Fruit fly (Drosophila melanogaster) whole organism, wandering third instar larva: ENCODE data around the gene sra.

Experiments used
- Abd-B ChIP-seq: fragments of >200 bp; optimal IDR thresholded peaks from 2 replicates; lab custom pipeline; 2017; ENCODE audit warnings: missing biosample characterization, missing genetic modification characterization
- CG32264 ChIP-seq: fragments of 200-800 bp; sonication (Bioruptor generic); optimal IDR thresholded peaks from 2 replicates; lab custom pipeline; 2016; ENCODE audit warnings: missing biosample characterization, missing genetic modification characterization
- CG9705 ChIP-seq: fragments of 200-800 bp; sonication (Bioruptor generic); optimal IDR thresholded peaks from 2 replicates; lab custom pipeline; 2018; ENCODE audit warnings: missing biosample characterization, mild to moderate bottlenecking, missing genetic modification characterization
- CrebA ChIP-seq: fragments of 200-800 bp; sonication (Bioruptor generic); optimal IDR thresholded peaks from 2 replicates; lab custom pipeline; 2016; ENCODE audit warnings: missing biosample characterization, mild to moderate bottlenecking, missing genetic modification characterization, borderline replicate concordance
- Dfd ChIP-seq: fragments of >200 bp; optimal IDR thresholded peaks from 2 replicates; lab custom pipeline; 2017; ENCODE audit warnings: missing biosample characterization, missing genetic modification characterization
- Dif ChIP-seq: fragments of 200-275, 200-300 bp; sonication (Bioruptor generic); optimal IDR thresholded peaks from 2 replicates; lab custom pipeline; 2018; ENCODE audit warnings: missing biosample characterization, missing genetic modification characterization; ENCODE audit not compliant: partially characterized antibody
- HLH106 ChIP-seq: fragments of 200-800 bp; optimal IDR thresholded peaks from 3 replicates; lab custom pipeline; 2019; ENCODE audit warnings: missing biosample characterization, mild to moderate bottlenecking, missing genetic modification characterization, moderate library complexity
- Hnf4 ChIP-seq: fragments of 200-800 bp; sonication (Bioruptor generic); optimal IDR thresholded peaks from 2 replicates; lab custom pipeline; 2016; ENCODE audit warnings: missing biosample characterization, mild to moderate bottlenecking, missing genetic modification characterization
- Hr78 ChIP-seq: fragments of >200 bp; optimal IDR thresholded peaks from 2 replicates; lab custom pipeline; 2017; ENCODE audit warnings: missing biosample characterization, missing genetic modification characterization
- Hr83 ChIP-seq: fragments of 200-300 bp; sonication (Bioruptor generic); optimal IDR thresholded peaks from 2 replicates; lab custom pipeline; 2016; ENCODE audit warnings: missing biosample characterization, mild to moderate bottlenecking, missing genetic modification characterization, moderate library complexity; ENCODE audit not compliant: poor library complexity, severe bottlenecking
- Jra ChIP-seq: sonication (Bioruptor generic); optimal IDR thresholded peaks from 2 replicates; lab custom pipeline; 2016; ENCODE audit warnings: missing biosample characterization, missing genetic modification characterization
- Mio ChIP-seq: sonication (Bioruptor generic); optimal IDR thresholded peaks from 2 replicates; lab custom pipeline; 2016; ENCODE audit warnings: missing biosample characterization, missing genetic modification characterization
- Myc ChIP-seq: fragments of >200 bp; optimal IDR thresholded peaks from 2 replicates; lab custom pipeline; 2017
- N ChIP-seq: fragments of >200 bp; optimal IDR thresholded peaks from 2 replicates; lab custom pipeline; 2018; ENCODE audit warnings: missing biosample characterization, missing external identifiers, missing genetic modification characterization
- OdsH ChIP-seq: fragments of 200-800 bp; sonication (Bioruptor generic); optimal IDR thresholded peaks from 2 replicates; lab custom pipeline; 2016; ENCODE audit warnings: missing biosample characterization, mild to moderate bottlenecking, missing genetic modification characterization
- Rel ChIP-seq, 2 experiments: fragments of 200-800 bp; sonication (Bioruptor generic) in 1 of 2; optimal IDR thresholded peaks; 2 replicates in 1 of 2; 3 replicates in 1 of 2; lab custom pipeline; 2016 to 2019; ENCODE audit warnings: mild to moderate bottlenecking in 2 of 2, missing biosample characterization in 2 of 2, missing genetic modification characterization in 2 of 2, moderate library complexity in 1 of 2
- Sp1 ChIP-seq: fragments of 200-800 bp; sonication (Bioruptor generic); optimal IDR thresholded peaks from 3 replicates; lab custom pipeline; 2019; ENCODE audit warnings: missing biosample characterization, mild to moderate bottlenecking, missing genetic modification characterization, moderate library complexity
- Vsx2 ChIP-seq: fragments of 200-300, 225-300 bp; sonication (Bioruptor generic); optimal IDR thresholded peaks from 2 replicates; lab custom pipeline; 2018; ENCODE audit warnings: missing biosample characterization, missing genetic modification characterization; ENCODE audit not compliant: partially characterized antibody
- br ChIP-seq: fragments of 200-800 bp; sonication (Bioruptor generic); optimal IDR thresholded peaks from 2 replicates; lab custom pipeline; 2016; ENCODE audit warnings: missing biosample characterization, missing genetic modification characterization
- brk ChIP-seq: fragments of 200-800 bp; sonication (Bioruptor generic); optimal IDR thresholded peaks from 2 replicates; lab custom pipeline; 2016; ENCODE audit warnings: missing biosample characterization, mild to moderate bottlenecking, missing genetic modification characterization
- dl ChIP-seq, 2 experiments: fragments of 175-275, 200-275 bp in 1 of 2; fragments of 200-275 bp in 1 of 2; sonication (Bioruptor generic); optimal IDR thresholded peaks; lab custom pipeline; 2018; ENCODE audit warnings: mild to moderate bottlenecking in 2 of 2, missing biosample characterization in 2 of 2, missing genetic modification characterization in 2 of 2, moderate library complexity in 2 of 2; ENCODE audit not compliant: partially characterized antibody in 2 of 2, insufficient read depth in 1 of 2
- dmrt93B ChIP-seq: fragments of 200-800 bp; sonication (Bioruptor generic); optimal IDR thresholded peaks from 2 replicates; lab custom pipeline; 2018; ENCODE audit warnings: missing biosample characterization, mild to moderate bottlenecking, missing genetic modification characterization
- dsf ChIP-seq: sonication (Bioruptor generic); optimal IDR thresholded peaks from 2 replicates; lab custom pipeline; 2016; ENCODE audit warnings: missing biosample characterization, missing genetic modification characterization, borderline replicate concordance
- ey ChIP-seq: fragments of 200-800 bp; sonication (Bioruptor generic); optimal IDR thresholded peaks from 2 replicates; lab custom pipeline; 2016; ENCODE audit warnings: missing biosample characterization, missing genetic modification characterization
- foxo ChIP-seq, 2 experiments: fragments of 200-800 bp; sonication (Bioruptor generic); optimal IDR thresholded peaks; 2 replicates in 1 of 2; 3 replicates in 1 of 2; lab custom pipeline; 2016 to 2017; ENCODE audit warnings: missing biosample characterization in 2 of 2, missing genetic modification characterization in 2 of 2
- fru ChIP-seq: fragments of 200-800 bp; sonication (Bioruptor generic); optimal IDR thresholded peaks from 3 replicates; lab custom pipeline; 2016; ENCODE audit warnings: missing biosample characterization, mild to moderate bottlenecking, missing genetic modification characterization
- h ChIP-seq: fragments of 200-800 bp; sonication (Bioruptor generic); optimal IDR thresholded peaks from 3 replicates; lab custom pipeline; 2016; ENCODE audit warnings: missing biosample characterization, mild to moderate bottlenecking, missing genetic modification characterization
- lola ChIP-seq: fragments of >200 bp; optimal IDR thresholded peaks from 2 replicates; lab custom pipeline; 2017; ENCODE audit warnings: missing biosample characterization, missing genetic modification characterization
- pan ChIP-seq: fragments of >200 bp; optimal IDR thresholded peaks from 2 replicates; lab custom pipeline; 2017
- psq ChIP-seq: fragments of 200-800 bp; sonication (Bioruptor generic); optimal IDR thresholded peaks from 3 replicates; lab custom pipeline; 2017; ENCODE audit warnings: missing biosample characterization, mild to moderate bottlenecking, missing genetic modification characterization, moderate library complexity
- rgr ChIP-seq: fragments of 200-800 bp; sonication (Bioruptor generic); optimal IDR thresholded peaks from 3 replicates; lab custom pipeline; 2016; ENCODE audit warnings: missing biosample characterization, mild to moderate bottlenecking, missing genetic modification characterization
- sage ChIP-seq: fragments of 200-800 bp; sonication (Bioruptor generic); optimal IDR thresholded peaks from 2 replicates; lab custom pipeline; 2016; ENCODE audit warnings: missing biosample characterization, mild to moderate bottlenecking, missing genetic modification characterization
- sv ChIP-seq: fragments of 200-800 bp; sonication (Bioruptor generic); optimal IDR thresholded peaks from 3 replicates; lab custom pipeline; 2016; ENCODE audit warnings: missing biosample characterization, missing genetic modification characterization
- tai ChIP-seq: sonication (Bioruptor generic); optimal IDR thresholded peaks from 2 replicates; lab custom pipeline; 2016; ENCODE audit warnings: missing biosample characterization, missing genetic modification characterization
- usp ChIP-seq: fragments of >200 bp; optimal IDR thresholded peaks from 2 replicates; lab custom pipeline; 2017; ENCODE audit warnings: missing biosample characterization, missing genetic modification characterization
- woc ChIP-seq: sonication (Bioruptor generic); optimal IDR thresholded peaks from 2 replicates; lab custom pipeline; 2016; ENCODE audit warnings: missing biosample characterization, mild to moderate bottlenecking, missing genetic modification characterization

The sra gene

DNA sequence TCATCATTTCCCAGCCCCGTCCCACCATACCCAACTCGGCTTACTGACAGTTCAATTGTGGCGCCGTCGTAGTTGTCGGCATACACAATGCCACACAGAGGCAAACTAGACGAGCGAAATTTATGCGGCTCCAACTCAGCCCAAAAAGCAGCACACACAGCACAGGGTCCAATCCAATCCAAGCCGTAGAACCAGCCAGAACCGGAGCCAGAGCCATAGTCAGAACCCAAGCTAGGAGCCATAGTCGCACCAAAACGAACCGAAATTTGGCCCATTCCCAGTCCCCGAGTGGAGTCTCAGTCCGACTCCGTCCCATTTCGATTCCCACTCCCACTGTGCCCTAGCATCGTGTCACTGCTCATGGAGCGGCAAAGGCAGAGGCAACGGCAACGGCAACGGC, 34.1 kb downstream of the sra start:
- no peak for TF ChIP-seq HLH106
- no peak for TF ChIP-seq tai (GFP tag; lab: Kevin White, UChicago)
- TF ChIP-seq Sp1 (GFP tag; lab: Kevin White, UChicago) = no peak
- no peak for TF ChIP-seq Hnf4 (GFP tag; lab: Kevin White, UChicago)
- TF ChIP-seq pan (lab: Kevin White, UChicago) = no peak
- no peak for TF ChIP-seq Abd-B (GFP tag; lab: Kevin White, UChicago)
- TF ChIP-seq sv (GFP tag; lab: Kevin White, UChicago) = no peak
- no peak for TF ChIP-seq CrebA (GFP tag; lab: Kevin White, UChicago)
- no peak for TF ChIP-seq N
- no peak for TF ChIP-seq dmrt93B
- TF ChIP-seq rgr = no peak
- no peak for TF ChIP-seq lola
- TF ChIP-seq Rel (GFP tag; optimal IDR thresholded peaks at IDR 0.05; lab: Kevin White, UChicago) = no peak
- no peak for TF ChIP-seq Rel (tag; optimal IDR thresholded peaks at IDR 0.05; lab: Kevin White, UChicago)
- no peak for TF ChIP-seq Myc (lab: Kevin White, UChicago)
- no peak for TF ChIP-seq Jra (GFP tag; lab: Kevin White, UChicago)
- TF ChIP-seq Dif (GFP tag; lab: Kevin White, UChicago) = no peak
- TF ChIP-seq sage (GFP tag; lab: Kevin White, UChicago) = no peak

DNA sequence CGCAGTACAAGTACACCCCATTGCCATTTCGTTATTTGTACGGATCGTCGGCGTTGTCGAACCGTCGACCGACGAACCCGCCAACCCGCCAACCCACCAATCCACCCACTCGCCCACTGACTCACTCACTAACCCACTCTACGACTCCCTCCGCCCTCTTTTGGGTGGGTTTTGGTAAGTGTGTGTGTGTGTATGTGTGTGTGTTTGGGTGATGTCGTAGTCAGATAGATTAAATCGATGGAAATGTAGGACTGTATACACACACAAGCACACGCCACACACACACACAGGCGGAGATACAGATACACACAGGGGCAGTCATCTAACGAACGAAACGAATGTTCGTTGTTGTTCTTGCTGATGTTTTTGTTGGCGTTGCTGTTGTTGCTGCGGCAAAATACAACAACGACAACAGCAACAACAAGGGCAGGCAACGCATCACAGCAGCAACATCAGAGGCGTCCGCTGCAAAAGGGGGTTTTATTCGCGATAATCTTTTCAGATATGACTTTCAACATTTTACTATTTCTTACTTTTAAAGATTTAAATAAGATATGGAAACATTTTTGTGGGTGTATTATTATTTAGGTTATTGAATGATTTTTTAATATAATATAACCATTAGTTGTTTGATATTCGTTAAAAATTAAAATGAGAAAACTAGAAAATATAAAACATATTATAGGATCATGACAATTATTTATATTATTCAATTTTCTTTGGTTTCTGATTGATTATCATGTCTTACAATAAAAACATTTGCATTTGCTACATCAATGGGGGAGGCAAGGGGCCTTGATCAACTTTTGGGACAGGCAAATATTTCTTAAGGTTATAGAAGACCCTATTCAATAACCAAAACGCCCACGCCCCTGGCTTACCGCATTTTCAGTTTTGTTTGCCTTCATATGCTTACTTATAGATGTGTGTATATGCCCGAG, 34.8 kb downstream of the sra start:
- peak; percentile 34 for TF ChIP-seq fru (GFP tag; lab: Kevin White, UChicago)
- TF ChIP-seq ey = peak; percentile 33
- TF ChIP-seq lola = no peak
- peak; percentile 85 for TF ChIP-seq HLH106
- peak; percentile 67 for TF ChIP-seq sv (GFP tag; lab: Kevin White, UChicago)
- TF ChIP-seq CG9705 (GFP tag; lab: Kevin White, UChicago) = peak; percentile 23
- TF ChIP-seq foxo (GFP tag; optimal IDR thresholded peaks at IDR 0.05; lab: Kevin White, UChicago) = peak in 1 of 2 experiments; percentile 83
- no peak for TF ChIP-seq tai (GFP tag; lab: Kevin White, UChicago)
- peak; percentile 80 for TF ChIP-seq rgr
- TF ChIP-seq br (GFP tag; lab: Kevin White, UChicago) = peak; percentile 37
- TF ChIP-seq Vsx2 = no peak
- peak; percentile 85 for TF ChIP-seq dmrt93B
- no peak for TF ChIP-seq Rel (GFP tag; optimal IDR thresholded peaks at IDR 0.05; lab: Kevin White, UChicago)
- no peak for TF ChIP-seq Rel (tag; optimal IDR thresholded peaks at IDR 0.05; lab: Kevin White, UChicago)
- peak; percentile 7 for TF ChIP-seq woc
- peak; percentile 76 for TF ChIP-seq OdsH
- TF ChIP-seq psq (GFP tag; lab: Kevin White, UChicago) = peak; percentile 89
- TF ChIP-seq Dfd (GFP tag; lab: Kevin White, UChicago) = peak; percentile 74
- TF ChIP-seq h = peak; percentile 47
- TF ChIP-seq N = peak; percentile 14
- TF ChIP-seq Abd-B (GFP tag; lab: Kevin White, UChicago) = no peak
- peak; percentile 36 for TF ChIP-seq Hr83 (GFP tag; lab: Kevin White, UChicago)
- peak; percentile 90 for TF ChIP-seq Sp1 (GFP tag; lab: Kevin White, UChicago)

DNA sequence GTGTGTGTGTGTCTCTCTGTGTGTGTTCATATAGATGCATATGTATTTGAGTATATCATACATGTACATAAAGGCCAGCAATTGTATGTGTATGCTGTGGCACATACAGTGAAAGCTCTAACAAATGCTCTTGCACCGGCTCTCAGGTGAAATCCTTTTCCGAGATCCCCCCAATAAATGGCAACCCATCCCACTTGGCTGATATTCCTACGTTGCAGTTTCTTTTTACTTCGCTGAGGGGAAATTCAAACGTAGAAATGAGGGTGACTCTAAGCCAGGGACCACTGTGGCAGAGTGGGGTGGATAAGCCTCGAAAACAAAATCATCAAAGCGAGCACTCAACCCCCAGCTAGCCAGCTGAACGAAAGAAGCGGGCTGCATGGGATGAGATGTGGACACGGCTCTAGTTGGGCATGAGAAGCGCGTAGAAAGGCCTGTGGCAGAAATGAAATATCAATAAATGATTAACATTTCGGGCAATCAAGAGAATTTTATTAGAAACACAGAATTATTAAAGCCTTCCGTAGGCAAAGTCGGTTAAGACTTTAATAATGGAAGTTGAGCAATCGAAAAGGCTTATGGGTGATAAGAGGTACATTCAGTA, 35.6 kb downstream of the sra start:
- peak; percentile 98 for TF ChIP-seq woc
- TF ChIP-seq dsf (GFP tag; lab: Kevin White, UChicago) = peak; percentile 81
- TF ChIP-seq dmrt93B = peak; percentile 92
- peak; percentile 93 for TF ChIP-seq Mio (GFP tag; lab: Kevin White, UChicago)
- peak; percentile 98 for TF ChIP-seq CG32264
- TF ChIP-seq ey = peak; percentile 98
- peak; percentile 92 for TF ChIP-seq rgr
- TF ChIP-seq h = peak; percentile 99
- peak; percentile 92 for TF ChIP-seq Jra (GFP tag; lab: Kevin White, UChicago)
- TF ChIP-seq Abd-B (GFP tag; lab: Kevin White, UChicago) = no peak
- no peak for TF ChIP-seq dl (GFP tag; optimal IDR thresholded peaks at IDR 0.05; lab: Kevin White, UChicago; ENCODE audit: insufficient read depth in 1 of 2, partially characterized antibody in 2 of 2)
- peak; percentile 86 for TF ChIP-seq Rel (GFP tag; optimal IDR thresholded peaks at IDR 0.05; lab: Kevin White, UChicago)
- TF ChIP-seq Rel (tag; optimal IDR thresholded peaks at IDR 0.05; lab: Kevin White, UChicago) = peak; percentile 85
- TF ChIP-seq lola = no peak
- TF ChIP-seq Vsx2 = no peak
- peak; percentile 98 for TF ChIP-seq sv (GFP tag; lab: Kevin White, UChicago)
- TF ChIP-seq OdsH = peak; percentile 95
- peak; percentile 87 for TF ChIP-seq CG9705 (GFP tag; lab: Kevin White, UChicago)
- TF ChIP-seq tai (GFP tag; lab: Kevin White, UChicago) = peak; percentile 95
- no peak for TF ChIP-seq Myc (lab: Kevin White, UChicago)
- peak; percentile 94 for TF ChIP-seq brk
- TF ChIP-seq Hnf4 (GFP tag; lab: Kevin White, UChicago) = peak; percentile 97
- no peak for TF ChIP-seq Dfd (GFP tag; lab: Kevin White, UChicago)
- peak; percentile 88 to 97 for TF ChIP-seq foxo (GFP tag; optimal IDR thresholded peaks at IDR 0.05; lab: Kevin White, UChicago)
- TF ChIP-seq sage (GFP tag; lab: Kevin White, UChicago) = peak; percentile 95
- no peak for TF ChIP-seq Hr78
- peak; percentile 80 for TF ChIP-seq Hr83 (GFP tag; lab: Kevin White, UChicago)
- TF ChIP-seq psq (GFP tag; lab: Kevin White, UChicago) = peak; percentile 83
- no peak for TF ChIP-seq Dif (GFP tag; lab: Kevin White, UChicago)
- peak; percentile 97 for TF ChIP-seq br (GFP tag; lab: Kevin White, UChicago)
- peak; percentile 97 for TF ChIP-seq HLH106
- TF ChIP-seq usp (GFP tag; lab: Kevin White, UChicago) = no peak
- TF ChIP-seq N = no peak
- peak; percentile 94 for TF ChIP-seq Sp1 (GFP tag; lab: Kevin White, UChicago)
- TF ChIP-seq CrebA (GFP tag; lab: Kevin White, UChicago) = peak; percentile 91
